Worm (Caenorhabditis elegans) whole organism, L2 larva: Measurements from ENCODE around the gene ZC487.2.
A peak's percentile ranks its signal among the peaks of the same experiment; 100 is the strongest.

ENCODE experiments used
- C34F6.9 ChIP-seq: fragments of 150-350 bp; optimal IDR thresholded peaks from 2 replicates; lab custom pipeline; 2014; ENCODE audit warnings: missing biosample characterization, missing genetic modification characterization
- F13H6.1 ChIP-seq: sonication (generic microtip); optimal IDR thresholded peaks from 2 replicates; lab custom pipeline; 2016; ENCODE audit warnings: missing genetic modification characterization, missing compliant biosample characterization
- R02D3.7 ChIP-seq: fragments of 150-350 bp; optimal IDR thresholded peaks from 2 replicates; lab custom pipeline; 2014; ENCODE audit warnings: missing biosample characterization, missing genetic modification characterization
- ZK546.5 ChIP-seq: sonication (generic microtip); optimal IDR thresholded peaks from 2 replicates; lab custom pipeline; 2017; ENCODE audit warnings: missing biosample characterization, missing genetic modification characterization
- alr-1 ChIP-seq: fragments of 150-350 bp; optimal IDR thresholded peaks from 2 replicates; lab custom pipeline; 2014; ENCODE audit warnings: missing biosample characterization, missing genetic modification characterization
- aly-2 ChIP-seq: fragments of 150-350 bp; optimal IDR thresholded peaks from 2 replicates; lab custom pipeline; 2014; ENCODE audit warnings: missing biosample characterization, missing genetic modification characterization
- ama-1 ChIP-seq: fragments of 150-350 bp; optimal IDR thresholded peaks from 2 replicates; lab custom pipeline; 2018; ENCODE audit warnings: inconsistent platforms
- blmp-1 ChIP-seq: sonication (generic microtip); optimal IDR thresholded peaks from 2 replicates; lab custom pipeline; 2017; ENCODE audit warnings: missing genetic modification characterization, mild to moderate bottlenecking, missing compliant biosample characterization, antibody characterized with exemption, moderate library complexity; ENCODE audit not compliant: insufficient read depth
- ceh-16 ChIP-seq: fragments of 150-350 bp; optimal IDR thresholded peaks from 2 replicates; lab custom pipeline; 2014; ENCODE audit warnings: missing biosample characterization, missing genetic modification characterization
- ceh-82 ChIP-seq: fragments of 150-350 bp; optimal IDR thresholded peaks from 2 replicates; lab custom pipeline; 2014; ENCODE audit warnings: missing biosample characterization, missing genetic modification characterization
- dmd-4 ChIP-seq: sonication (generic microtip); optimal IDR thresholded peaks from 2 replicates; lab custom pipeline; 2017; ENCODE audit warnings: missing biosample characterization, missing genetic modification characterization
- egl-27 ChIP-seq: sonication (generic microtip); optimal IDR thresholded peaks from 3 replicates; lab custom pipeline; 2017; ENCODE audit warnings: missing biosample characterization, missing genetic modification reagents, missing genetic modification characterization
- elt-1 ChIP-seq: fragments of 150-350 bp; optimal IDR thresholded peaks from 2 replicates; lab custom pipeline; 2014; ENCODE audit warnings: missing biosample characterization, missing genetic modification characterization
- elt-3 ChIP-seq: sonication (generic microtip); optimal IDR thresholded peaks from 2 replicates; lab custom pipeline; 2017; ENCODE audit warnings: missing biosample characterization, missing genetic modification characterization
- fos-1 ChIP-seq: fragments of 150-350 bp; optimal IDR thresholded peaks from 2 replicates; lab custom pipeline; 2014; ENCODE audit warnings: missing biosample characterization, missing genetic modification characterization
- gmeb-1 ChIP-seq: fragments of 150-350 bp; optimal IDR thresholded peaks from 2 replicates; lab custom pipeline; 2014; ENCODE audit warnings: missing biosample characterization, missing genetic modification characterization
- lin-11 ChIP-seq: fragments of 150-350 bp; sonication (generic microtip); optimal IDR thresholded peaks from 2 replicates; lab custom pipeline; 2014; ENCODE audit warnings: missing biosample characterization, missing genetic modification characterization, inconsistent platforms, mixed read lengths
- lsy-2 ChIP-seq, 2 experiments: fragments of 150-350 bp in 1 of 2; sonication (generic microtip) in 1 of 2; optimal IDR thresholded peaks; 2 replicates each; lab custom pipeline; 2014 to 2017; ENCODE audit warnings: missing biosample characterization in 2 of 2, missing genetic modification characterization in 2 of 2
- mab-5 ChIP-seq: fragments of 150-350 bp; optimal IDR thresholded peaks from 2 replicates; lab custom pipeline; 2014; ENCODE audit warnings: missing biosample characterization, missing genetic modification characterization
- mdl-1 ChIP-seq, 2 experiments: fragments of 150-350 bp in 1 of 2; sonication (generic microtip) in 1 of 2; optimal IDR thresholded peaks; 2 replicates each; lab custom pipeline; 2017; ENCODE audit warnings: missing biosample characterization in 2 of 2, missing genetic modification characterization in 2 of 2
- nhr-10 ChIP-seq: sonication (generic microtip); optimal IDR thresholded peaks from 2 replicates; lab custom pipeline; 2017; ENCODE audit warnings: missing biosample characterization, missing genetic modification characterization
- nhr-11 ChIP-seq: fragments of 150-350 bp; optimal IDR thresholded peaks from 2 replicates; lab custom pipeline; 2014; ENCODE audit warnings: missing biosample characterization, missing genetic modification characterization
- nhr-12 ChIP-seq: fragments of 150-350 bp; optimal IDR thresholded peaks from 2 replicates; lab custom pipeline; 2014; ENCODE audit warnings: missing biosample characterization, missing genetic modification characterization
- nhr-129 ChIP-seq: fragments of 150-350 bp; optimal IDR thresholded peaks from 2 replicates; lab custom pipeline; 2014; ENCODE audit warnings: missing biosample characterization, missing genetic modification characterization
- nhr-21 ChIP-seq: fragments of 150-350 bp; optimal IDR thresholded peaks from 2 replicates; lab custom pipeline; 2014; ENCODE audit warnings: missing biosample characterization, missing genetic modification characterization
- nhr-23 ChIP-seq: fragments of 150-350 bp; optimal IDR thresholded peaks from 2 replicates; lab custom pipeline; 2014; ENCODE audit warnings: missing biosample characterization, missing genetic modification reagents, missing genetic modification characterization
- nhr-25 ChIP-seq: fragments of 150-350 bp; sonication (generic microtip); optimal IDR thresholded peaks from 3 replicates; lab custom pipeline; 2014; ENCODE audit warnings: missing biosample characterization, missing genetic modification characterization
- nhr-6 ChIP-seq: fragments of 150-350 bp; optimal IDR thresholded peaks from 2 replicates; lab custom pipeline; 2014; ENCODE audit warnings: missing biosample characterization, missing genetic modification characterization
- nhr-77 ChIP-seq: fragments of 150-350 bp; optimal IDR thresholded peaks from 2 replicates; lab custom pipeline; 2014; ENCODE audit warnings: missing biosample characterization, missing genetic modification characterization
- peb-1 ChIP-seq: fragments of 150-350 bp; optimal IDR thresholded peaks from 2 replicates; lab custom pipeline; 2014; ENCODE audit warnings: missing biosample characterization, missing genetic modification characterization
- sem-4 ChIP-seq: fragments of 150-350 bp; optimal IDR thresholded peaks from 2 replicates; lab custom pipeline; 2014; ENCODE audit warnings: missing biosample characterization, missing genetic modification reagents, missing genetic modification characterization
- skn-1 ChIP-seq: sonication (generic microtip); optimal IDR thresholded peaks from 2 replicates; lab custom pipeline; 2017; ENCODE audit warnings: missing biosample characterization, missing genetic modification characterization
- sma-3 ChIP-seq: sonication (generic microtip); optimal IDR thresholded peaks from 2 replicates; lab custom pipeline; 2016; ENCODE audit warnings: missing genetic modification reagents, missing genetic modification characterization, missing compliant biosample characterization
- sma-9 ChIP-seq, 2 experiments: fragments of 150-350 bp in 1 of 2; sonication (generic microtip) in 1 of 2; optimal IDR thresholded peaks; 2 replicates each; lab custom pipeline; 2014 to 2016; ENCODE audit warnings: missing genetic modification characterization in 2 of 2, mild to moderate bottlenecking in 1 of 2, missing biosample characterization in 1 of 2, missing compliant biosample characterization in 1 of 2, missing genetic modification reagents in 1 of 2, moderate library complexity in 1 of 2
- snpc-4 ChIP-seq: fragments of 150-350 bp; optimal IDR thresholded peaks from 2 replicates; lab custom pipeline; 2014; ENCODE audit warnings: missing biosample characterization, missing genetic modification characterization
- unc-55 ChIP-seq: fragments of 150-350 bp; sonication (generic microtip); optimal IDR thresholded peaks from 3 replicates; lab custom pipeline; 2014; ENCODE audit warnings: missing biosample characterization, missing genetic modification reagents, missing genetic modification characterization
- unc-62 ChIP-seq: fragments of 150-350 bp; optimal IDR thresholded peaks from 2 replicates; lab custom pipeline; 2014; ENCODE audit warnings: missing biosample characterization, missing genetic modification reagents, missing genetic modification characterization
- zag-1 ChIP-seq: fragments of 150-350 bp; optimal IDR thresholded peaks from 2 replicates; lab custom pipeline; 2014; ENCODE audit warnings: missing biosample characterization, missing genetic modification characterization
- ztf-1 ChIP-seq: fragments of 200-800 bp; sonication (Bioruptor generic); conservative IDR thresholded peaks from 2 replicates; pipeline ENCODE4 v1.3.6; 2022; ENCODE audit warnings: missing genetic modification characterization, missing compliant biosample characterization
- ztf-4 ChIP-seq: fragments of 150-350 bp; optimal IDR thresholded peaks from 2 replicates; lab custom pipeline; 2014; ENCODE audit warnings: missing biosample characterization, missing genetic modification characterization

The ZC487.2 gene

DNA sequence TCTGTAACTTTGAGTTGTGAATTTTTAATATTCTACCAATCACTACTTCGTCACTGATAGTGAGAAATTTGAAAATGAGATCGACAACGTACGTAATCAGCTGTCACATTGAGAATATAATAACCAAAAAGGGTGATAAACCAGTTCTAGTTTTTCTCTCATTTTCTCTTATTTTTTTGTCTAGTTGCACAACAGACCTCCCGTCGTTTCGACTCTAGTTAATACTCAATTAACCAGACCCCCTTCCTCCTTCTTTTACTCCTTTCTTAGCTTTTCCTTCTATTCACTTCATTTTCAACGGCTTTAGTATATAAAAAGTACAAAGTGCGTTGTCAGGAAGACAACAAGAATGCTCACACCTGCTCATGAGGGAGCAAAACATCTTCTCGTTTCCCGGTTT, 4.9 kb upstream of the ZC487.2 start, which contains the start of gene ZC487.1:
TSS of gene ZC487.1 (plus strand) at position 301 of the 400 bp plus-strand sequence.
- TF ChIP-seq sma-9 (GFP tag; optimal IDR thresholded peaks at IDR 0.05; lab: Kevin White, UChicago) (no peak), sma-9 (tag; optimal IDR thresholded peaks at IDR 0.05; lab: Kevin White, UChicago) (no peak), nhr-11 (tag; lab: Kevin White, UChicago) (no peak), nhr-12 (tag; lab: Kevin White, UChicago) (no peak), gmeb-1 (tag; lab: Kevin White, UChicago) (no peak), skn-1 (tag; lab: Kevin White, UChicago) (no peak), blmp-1 (no peak), lin-11 (tag; lab: Kevin White, UChicago) (no peak), peb-1 (no peak), nhr-77 (tag; lab: Kevin White, UChicago) (no peak), R02D3.7 (no peak), ZK546.5 (tag; lab: Kevin White, UChicago) (no peak), unc-55 (no peak), nhr-10 (tag; lab: Kevin White, UChicago) (no peak), nhr-25 (tag; lab: Kevin White, UChicago) (no peak), ztf-1 (GFP tag; lab: Robert Waterston, UW) (no peak), unc-62 (GFP tag; lab: Kevin White, UChicago) (no peak), nhr-21 (no peak), snpc-4 (no peak), mab-5 (tag; lab: Kevin White, UChicago) (no peak)

DNA sequence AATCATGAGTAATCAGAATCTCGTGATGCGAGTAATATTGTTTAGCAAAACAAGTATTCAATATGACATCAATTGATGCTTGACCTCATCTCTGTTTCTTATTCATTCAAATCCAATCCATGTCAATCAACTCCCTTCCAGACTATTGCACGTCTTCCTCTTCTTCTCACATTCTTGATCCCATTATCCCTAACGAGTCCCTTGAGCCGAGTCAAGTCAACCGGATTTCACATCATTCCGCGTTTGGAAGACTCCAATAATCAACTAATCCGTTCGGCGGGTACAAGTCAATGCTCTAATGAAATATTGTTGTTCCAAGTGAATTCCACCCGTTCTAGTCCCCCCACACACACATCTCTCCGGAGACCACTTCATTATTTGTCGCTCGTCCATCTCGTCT, 4.0 kb upstream of the ZC487.2 start:
- TF ChIP-seq nhr-77 (tag; lab: Kevin White, UChicago) (no peak), nhr-12 (tag; lab: Kevin White, UChicago) (no peak), elt-1 (tag; lab: Kevin White, UChicago) (no peak), blmp-1 (no peak), mab-5 (tag; lab: Kevin White, UChicago) (peak; percentile 11), ztf-4 (tag; lab: Kevin White, UChicago) (no peak), nhr-10 (tag; lab: Kevin White, UChicago) (no peak), skn-1 (tag; lab: Kevin White, UChicago) (no peak), elt-3 (tag; lab: Kevin White, UChicago) (no peak), ZK546.5 (tag; lab: Kevin White, UChicago) (no peak), nhr-6 (tag; lab: Kevin White, UChicago) (no peak), alr-1 (tag; lab: Kevin White, UChicago) (no peak), ceh-16 (tag; lab: Kevin White, UChicago) (no peak), sma-9 (GFP tag; optimal IDR thresholded peaks at IDR 0.05; lab: Kevin White, UChicago) (peak; percentile 1), sma-9 (tag; optimal IDR thresholded peaks at IDR 0.05; lab: Kevin White, UChicago) (no peak)

DNA sequence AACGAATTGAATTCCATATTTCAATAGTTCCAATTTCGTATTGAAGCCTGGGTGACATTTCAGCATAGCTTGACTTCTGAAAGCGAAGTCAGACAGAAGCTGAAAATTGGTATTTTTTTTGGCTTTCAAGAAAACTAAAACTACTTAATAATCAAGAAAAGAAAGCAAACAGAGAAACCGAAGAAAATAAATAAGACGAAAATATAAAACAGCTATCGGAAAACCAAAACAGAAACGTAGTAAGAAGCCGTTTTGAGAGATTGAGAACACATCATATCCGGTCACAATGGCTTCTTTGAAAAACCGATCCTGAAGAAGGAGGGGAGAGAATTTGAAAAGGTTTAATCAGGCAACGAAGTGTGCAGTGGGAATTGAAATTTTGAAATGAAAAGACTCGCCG, 4.0 kb downstream of the ZC487.2 start, which contains the start of gene srg-30:
TSS of gene srg-30 (minus strand) at position 101 of the 400 bp plus-strand sequence.
- TF ChIP-seq nhr-21 (no peak), ceh-82 (tag; lab: Kevin White, UChicago) (no peak), snpc-4 (no peak), alr-1 (tag; lab: Kevin White, UChicago) (no peak), sma-3 (no peak), elt-3 (tag; lab: Kevin White, UChicago) (no peak), nhr-77 (tag; lab: Kevin White, UChicago) (no peak), R02D3.7 (no peak), C34F6.9 (tag; lab: Kevin White, UChicago) (no peak), ceh-16 (tag; lab: Kevin White, UChicago) (no peak)

DNA sequence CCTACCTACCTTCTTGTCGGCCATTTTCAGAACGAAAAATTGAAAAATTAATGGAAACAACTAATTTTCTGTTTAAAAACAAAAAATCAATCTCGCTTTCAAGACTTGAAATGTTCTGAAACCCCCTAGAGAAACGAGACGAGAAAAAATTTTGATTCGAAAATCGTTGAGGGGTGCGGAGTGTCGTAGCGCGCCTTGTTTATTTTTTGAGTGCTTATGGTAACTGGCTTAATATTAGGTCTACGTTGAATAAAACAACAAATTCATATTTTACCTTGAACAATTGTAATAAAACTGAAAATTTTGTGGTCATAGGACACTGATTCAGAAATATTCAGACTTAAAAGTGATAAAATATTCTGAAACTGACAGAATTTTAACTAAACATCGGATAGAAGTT, 11.8 kb downstream of the ZC487.2 start, which contains the start of gene sna-1:
TSS of gene sna-1 (minus strand) at position 218 of the 400 bp plus-strand sequence.
- TF ChIP-seq unc-55, result peak; percentile 28
- TF ChIP-seq gmeb-1 (tag; lab: Kevin White, UChicago), result no peak
- no peak for TF ChIP-seq ztf-4 (tag; lab: Kevin White, UChicago)
- peak; percentile 36 for TF ChIP-seq ama-1 (lab: Kevin White, UChicago)
- TF ChIP-seq dmd-4 (tag; lab: Kevin White, UChicago), result no peak
- TF ChIP-seq zag-1, result no peak
- no peak for TF ChIP-seq ceh-82 (tag; lab: Kevin White, UChicago)
- TF ChIP-seq alr-1 (tag; lab: Kevin White, UChicago), result no peak

DNA sequence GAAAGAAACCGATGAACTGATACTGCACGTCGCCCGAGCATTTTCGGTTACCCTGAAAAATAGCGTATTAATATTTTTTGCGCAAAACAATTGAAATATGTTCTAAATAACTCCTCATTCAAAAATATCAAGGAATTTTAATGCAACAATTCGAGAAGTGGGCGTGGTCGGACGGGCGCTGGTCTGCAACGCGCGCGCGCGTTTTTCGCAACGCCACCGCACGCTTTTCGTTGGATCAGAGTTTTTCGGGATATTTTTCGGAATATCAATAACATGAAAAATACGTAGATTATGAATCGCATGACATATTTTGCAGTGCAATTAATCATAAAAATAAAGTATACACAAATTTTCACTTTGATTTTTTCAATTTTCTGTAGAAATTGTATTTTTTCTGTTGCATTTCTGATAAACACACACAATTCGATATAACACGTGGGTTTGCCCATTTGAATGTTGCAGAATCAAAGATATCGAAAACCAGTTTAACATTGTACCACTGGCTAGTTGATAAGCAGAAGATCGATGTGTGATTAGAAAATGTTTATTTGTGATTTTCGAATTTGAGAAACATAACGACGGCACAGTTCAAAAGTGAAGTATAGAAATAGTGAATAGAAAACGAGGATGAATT, 13.1 kb downstream of the ZC487.2 start, which contains the start of gene dlst-1:
TSS of gene dlst-1 (minus strand) at position 52 of the 634 bp plus-strand sequence.
- TF ChIP-seq alr-1 (tag; lab: Kevin White, UChicago), result no peak
- no peak for TF ChIP-seq egl-27
- no peak for TF ChIP-seq ztf-4 (tag; lab: Kevin White, UChicago)
- TF ChIP-seq mdl-1 (tag; optimal IDR thresholded peaks at IDR 0.05; lab: Kevin White, UChicago), result no peak
- TF ChIP-seq fos-1 (tag; lab: Kevin White, UChicago), result no peak
- TF ChIP-seq nhr-11 (tag; lab: Kevin White, UChicago), result no peak
- peak; percentile 25 for TF ChIP-seq lin-11 (tag; lab: Kevin White, UChicago)
- TF ChIP-seq sma-3, result peak; percentile 66
- no peak for TF ChIP-seq peb-1
- TF ChIP-seq nhr-129 (tag; lab: Kevin White, UChicago), result peak; percentile 47
- peak; percentile 21 to 45 for TF ChIP-seq lsy-2 (tag; optimal IDR thresholded peaks at IDR 0.05; lab: Kevin White, UChicago)
- TF ChIP-seq C34F6.9 (tag; lab: Kevin White, UChicago), result peak; percentile 29
- TF ChIP-seq F13H6.1, result peak; percentile 40
- peak; percentile 8 for TF ChIP-seq nhr-21
- TF ChIP-seq nhr-23 (tag; lab: Kevin White, UChicago), result no peak
- peak; percentile 45 for TF ChIP-seq nhr-25 (tag; lab: Kevin White, UChicago)
- TF ChIP-seq aly-2 (tag; lab: Kevin White, UChicago), result no peak
- TF ChIP-seq nhr-6 (tag; lab: Kevin White, UChicago), result no peak
- no peak for TF ChIP-seq sem-4 (tag; lab: Kevin White, UChicago)
- TF ChIP-seq gmeb-1 (tag; lab: Kevin White, UChicago), result peak; percentile 43
